Worm (Caenorhabditis elegans) whole organism, early embryonic: ENCODE measurements around the gene K10C8.4.

Experiments
- B0310.2 ChIP-seq: sonication (generic microtip); optimal IDR thresholded peaks from 2 replicates; lab custom pipeline; 2016; ENCODE audit warnings: mild to moderate bottlenecking, missing genetic modification characterization, missing compliant biosample characterization
- F13C5.2 ChIP-seq: sonication (generic microtip); optimal IDR thresholded peaks from 2 replicates; lab custom pipeline; 2017; ENCODE audit warnings: mild to moderate bottlenecking, missing genetic modification characterization, inconsistent platforms, missing compliant biosample characterization
- aly-1 ChIP-seq: sonication (generic microtip); optimal IDR thresholded peaks from 2 replicates; lab custom pipeline; 2016; ENCODE audit warnings: missing genetic modification characterization, missing compliant biosample characterization
- ama-1 ChIP-seq: fragments of 150-350 bp; optimal IDR thresholded peaks from 2 replicates; lab custom pipeline; 2014
- ceh-13 ChIP-seq: fragments of 200-800 bp; sonication (Bioruptor generic); optimal IDR thresholded peaks from 2 replicates; lab custom pipeline; 2018; ENCODE audit warnings: mild to moderate bottlenecking, missing genetic modification characterization, missing compliant biosample characterization
- ets-7 ChIP-seq: sonication (generic microtip); optimal IDR thresholded peaks from 2 replicates; lab custom pipeline; 2016; ENCODE audit warnings: missing genotype, missing genetic modification characterization, missing compliant biosample characterization
- flt-1 ChIP-seq: fragments of 200-800 bp; sonication (Bioruptor generic); IDR thresholded peaks from 2 replicates; pipeline ENCODE4 v1.3.6; 2022; ENCODE audit warnings: missing genetic modification characterization, missing compliant biosample characterization
- hmbx-1 ChIP-seq: sonication (generic microtip); optimal IDR thresholded peaks from 2 replicates; lab custom pipeline; 2016; ENCODE audit warnings: mild to moderate bottlenecking, missing genetic modification characterization, missing compliant biosample characterization
- hmg-4 ChIP-seq: fragments of 200-800 bp; sonication (Bioruptor generic); optimal IDR thresholded peaks from 2 replicates; lab custom pipeline; 2018; ENCODE audit warnings: mild to moderate bottlenecking, missing genetic modification characterization, missing compliant biosample characterization
- pes-1 ChIP-seq: fragments of 200-800 bp; sonication (Bioruptor generic); IDR thresholded peaks from 2 replicates; pipeline ENCODE4 v1.3.6; 2022; ENCODE audit warnings: missing genetic modification reagents, missing genetic modification characterization, missing compliant biosample characterization
- scrt-1 ChIP-seq: fragments of 200-800 bp; sonication (Bioruptor generic); IDR thresholded peaks from 2 replicates; pipeline ENCODE4 v1.3.6; 2022; ENCODE audit warnings: missing genetic modification characterization, missing compliant biosample characterization
- tbx-11 ChIP-seq: fragments of 200-800 bp; sonication (Bioruptor generic); IDR thresholded peaks from 2 replicates; pipeline ENCODE4 v1.3.6; 2022; ENCODE audit warnings: missing genetic modification characterization, missing compliant biosample characterization
- tbx-37 ChIP-seq: fragments of 200-800 bp; sonication (Bioruptor generic); conservative IDR thresholded peaks from 2 replicates; pipeline ENCODE4 v1.3.6; 2022; ENCODE audit warnings: missing genetic modification reagents, missing genetic modification characterization, missing compliant biosample characterization
- tra-4 ChIP-seq: sonication (generic microtip); optimal IDR thresholded peaks from 2 replicates; lab custom pipeline; 2017; ENCODE audit warnings: missing genetic modification characterization, missing compliant biosample characterization

- TF ChIP-seq tbx-11 (GFP tag; lab: Robert Waterston, UW) = no peak
- TF ChIP-seq ets-7 = no peak
- TF ChIP-seq ama-1 (lab: Kevin White, UChicago) = no peak
- no peak for TF ChIP-seq F13C5.2
- no peak for TF ChIP-seq hmg-4 (GFP tag; lab: Kevin White, UChicago)
- no peak for TF ChIP-seq aly-1
- TF ChIP-seq tbx-37 (GFP tag; lab: Robert Waterston, UW) = no peak
- no peak for TF ChIP-seq flt-1
- no peak for TF ChIP-seq hmbx-1 (tag; lab: Kevin White, UChicago)
- TF ChIP-seq ceh-13 (GFP tag; lab: Kevin White, UChicago) = no peak
- no peak for TF ChIP-seq scrt-1 (GFP tag; lab: Robert Waterston, UW)
- TF ChIP-seq tra-4 (tag; lab: Kevin White, UChicago) = no peak
- TF ChIP-seq B0310.2 = no peak
- no peak for TF ChIP-seq pes-1 (GFP tag; lab: Robert Waterston, UW)
Measured at ce11 chrV:12741684-12742083, 45.6 kb downstream of the K10C8.4 start, which contains the start of gene hrg-7.
